Fruit fly (Drosophila melanogaster): ENCODE measurements around the gene GC.

Gene GC

DNA sequence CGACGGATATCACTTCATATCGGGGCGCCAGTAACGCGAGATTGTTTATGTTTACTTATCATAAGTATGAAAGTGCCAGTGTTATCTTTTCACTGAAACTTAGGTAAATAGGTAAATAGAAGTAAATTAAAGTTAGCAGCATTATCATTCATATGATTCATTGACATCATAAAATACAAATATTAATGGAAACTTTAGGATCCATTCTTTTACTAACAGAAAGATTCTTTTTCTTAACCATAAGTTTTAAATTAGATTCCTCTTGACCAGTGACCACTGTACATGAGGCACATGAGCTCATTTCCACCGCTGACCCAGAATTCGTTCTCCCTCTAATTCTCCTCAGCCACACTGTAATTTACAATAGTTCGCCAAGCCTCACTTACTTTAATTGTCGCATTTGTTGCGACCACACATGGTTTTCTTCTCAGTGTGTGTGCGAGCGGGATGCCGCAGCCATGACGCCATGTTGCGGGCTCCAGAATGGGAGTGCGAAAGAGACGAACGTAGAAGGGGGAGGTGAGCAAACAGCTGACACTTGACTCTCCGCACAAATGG is 50.6 kb downstream of the GC start:
- TF ChIP-seq CG8301 (tag; optimal IDR thresholded peaks at IDR 0.05) (peak; percentile 16), CG4496 (GFP tag; IDR thresholded peaks at IDR 0.05) (peak; percentile 30; the same call in 1 of the 3 replicates), CG8159 (tag; optimal IDR thresholded peaks at IDR 0.05) (peak; percentile 15), Ets98B (GFP tag; IDR thresholded peaks at IDR 0.05) (0 out of 2 replicates have a peak, but pooled peaks have one; percentile 11), CG15710 (tag; optimal IDR thresholded peaks at IDR 0.05) (no peak), CG10348 (GFP tag; IDR thresholded peaks at IDR 0.05) (no peak)

DNA sequence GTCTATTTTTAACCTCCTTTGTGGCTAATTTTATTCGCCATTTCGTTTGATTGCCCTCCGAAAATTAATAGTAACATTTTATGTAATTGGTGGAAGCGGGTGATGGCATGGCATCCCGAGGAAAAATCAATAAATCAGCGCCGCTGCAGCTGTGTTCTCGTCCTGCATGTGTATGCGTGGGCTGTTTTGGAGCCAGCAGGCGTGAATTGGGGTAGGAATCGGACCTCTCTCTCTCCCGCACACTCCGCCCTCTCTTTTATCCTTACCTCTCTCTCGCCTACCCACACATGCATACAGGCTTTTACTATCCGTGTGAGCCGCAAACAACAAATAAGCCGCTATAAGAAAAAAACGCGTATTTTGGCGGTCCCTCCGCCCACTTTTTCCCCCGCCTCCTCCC is 51.8 kb downstream of the GC start:
- TF ChIP-seq CG8159 (tag; optimal IDR thresholded peaks at IDR 0.05) = no peak
- 0 out of 2 replicates have a peak, but pooled peaks have one; percentile 10 for TF ChIP-seq Ets98B (GFP tag; IDR thresholded peaks at IDR 0.05)

dm6 chr3L:1576489-1577106 is 52.5 kb downstream of the GC start, which contains the start of gene CG13917:
CG13917 (plus strand) TSS chr3L:1576699.
- TF ChIP-seq CG12605 (GFP tag; IDR thresholded peaks at IDR 0.05) (peak; percentile 51; the same call in 1 of the 2 replicates), EcR (GFP tag; optimal IDR thresholded peaks at IDR 0.05) (no peak)

DNA sequence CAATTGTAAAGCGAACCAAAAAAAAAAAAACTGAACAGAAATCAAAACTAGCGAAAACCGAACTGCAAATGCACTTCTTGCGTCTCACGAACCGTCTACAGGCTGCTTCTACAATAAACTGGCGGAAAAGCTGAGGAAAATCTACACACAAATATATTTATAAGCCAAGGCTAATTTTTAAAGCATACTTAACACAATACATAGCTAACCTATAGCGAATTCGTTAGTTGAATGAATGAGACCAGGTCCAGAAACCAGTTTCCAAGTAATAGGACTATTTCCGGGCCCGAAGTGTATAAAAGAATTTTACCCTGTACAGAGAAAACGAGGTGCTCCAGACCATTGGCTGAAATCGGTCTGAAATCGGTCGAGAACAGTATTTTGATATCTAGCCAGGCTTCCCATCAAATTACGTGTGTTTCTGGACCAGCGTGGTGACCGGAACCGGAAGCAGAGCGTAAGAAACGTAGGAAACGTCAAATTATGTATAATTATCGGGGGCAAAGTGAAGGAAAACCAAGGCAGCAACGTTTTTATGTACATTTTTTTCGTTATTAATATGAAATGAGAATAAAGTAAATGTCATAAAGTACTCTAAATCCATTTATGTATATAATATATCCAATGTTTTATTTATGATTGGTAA is 53.2 kb downstream of the GC start:
- TF ChIP-seq Pif1A (GFP tag; optimal IDR thresholded peaks at IDR 0.05) (peak; percentile 22), CG32121 (GFP tag; IDR thresholded peaks at IDR 0.05) (0 out of 2 replicates have a peak, but pooled peaks have one; percentile 32), gl (tag; optimal IDR thresholded peaks at IDR 0.05) (no peak), CG8301 (tag; optimal IDR thresholded peaks at IDR 0.05) (no peak), CG17806 (tag; optimal IDR thresholded peaks at IDR 0.05) (no peak), CG10348 (GFP tag; IDR thresholded peaks at IDR 0.05) (no peak), CG8159 (tag; optimal IDR thresholded peaks at IDR 0.05) (peak; percentile 8), CG13204 (GFP tag; optimal IDR thresholded peaks at IDR 0.05) (no peak), Ets98B (GFP tag; IDR thresholded peaks at IDR 0.05) (no peak), Pif1B (GFP tag; optimal IDR thresholded peaks at IDR 0.05) (no peak), fd96Ca (GFP tag; IDR thresholded peaks at IDR 0.05) (no peak), CG9948 (tag; optimal IDR thresholded peaks at IDR 0.05) (no peak)

DNA sequence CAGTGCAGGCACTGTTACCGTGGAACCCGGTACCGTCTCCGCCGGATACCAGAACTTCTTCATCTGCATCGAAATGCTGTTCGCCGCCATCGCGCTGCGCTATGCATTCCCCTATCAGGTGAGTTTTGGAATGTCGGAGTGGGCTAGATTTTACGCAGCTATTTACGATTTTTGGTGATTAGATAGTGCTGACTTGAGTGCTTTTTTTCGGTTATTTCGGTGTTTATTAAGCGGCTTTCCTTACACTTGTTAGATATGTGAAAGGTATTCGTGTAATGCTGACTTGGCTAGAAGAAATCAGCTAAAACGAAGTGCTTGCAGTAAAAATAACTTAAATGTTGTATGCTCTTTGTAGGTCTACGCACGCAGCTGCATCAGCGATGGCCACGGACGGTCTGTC is 55.9 kb downstream of the GC start:
- TF ChIP-seq CG8301 (tag; optimal IDR thresholded peaks at IDR 0.05) = no peak
- no peak for TF ChIP-seq CG10348 (GFP tag; IDR thresholded peaks at IDR 0.05)

Data from whole organism, pupa.